Fruit fly (Drosophila melanogaster): ENCODE results near the gene SPE.

Gene SPE

dm6 chr3R:23657357-23658318 is 28.4 kb upstream of the SPE start (continued):
- TF ChIP-seq CG2116 (GFP tag; optimal IDR thresholded peaks at IDR 0.05) = peak; percentile 42
- peak; percentile 76 for TF ChIP-seq mirr (GFP tag; optimal IDR thresholded peaks at IDR 0.05)
- TF ChIP-seq salm (tag; optimal IDR thresholded peaks at IDR 0.05) = peak; percentile 71
- 0 out of 2 replicates have a peak, but pooled peaks have one; percentile 23 for TF ChIP-seq tna (GFP tag; IDR thresholded peaks at IDR 0.05; ENCODE audit: partially characterized antibody)
- no peak for TF ChIP-seq lov (optimal IDR thresholded peaks at IDR 0.05)
- TF ChIP-seq lov (GFP tag; IDR thresholded peaks at IDR 0.05) = peak; percentile 81; the same call in 1 of the 3 replicates
- peak; percentile 94 for TF ChIP-seq sqz (GFP tag; optimal IDR thresholded peaks at IDR 0.05)
- TF ChIP-seq run (tag; optimal IDR thresholded peaks at IDR 0.05) = peak; percentile 88
- TF ChIP-seq CHES-1-like (GFP tag; optimal IDR thresholded peaks at IDR 0.05) = peak; percentile 80
- peak; percentile 47 for TF ChIP-seq psq (GFP tag; optimal IDR thresholded peaks at IDR 0.05)
- no peak for TF ChIP-seq HLH4C (GFP tag; IDR thresholded peaks at IDR 0.05; ENCODE audit: partially characterized antibody)
- TF ChIP-seq peb (GFP tag; IDR thresholded peaks at IDR 0.05) = no peak
- TF ChIP-seq btn (GFP tag; optimal IDR thresholded peaks at IDR 0.05) = peak; percentile 19
- no peak for TF ChIP-seq zf30C (GFP tag; optimal IDR thresholded peaks at IDR 0.05)
- peak; percentile 77; the same call in 2 of the 3 replicates for TF ChIP-seq CG2199 (GFP tag; IDR thresholded peaks at IDR 0.05)
- TF ChIP-seq Lpt (GFP tag; optimal IDR thresholded peaks at IDR 0.05) = no peak
- TF ChIP-seq CG12391 (tag; optimal IDR thresholded peaks at IDR 0.05) = peak; percentile 42
- peak; percentile 47; the same call in 1 of the 2 replicates for TF ChIP-seq sob (GFP tag; IDR thresholded peaks at IDR 0.05)
- TF ChIP-seq sim (GFP tag; IDR thresholded peaks at IDR 0.05) = 0 out of 2 replicates have a peak, but pooled peaks have one; percentile 37
- no peak for TF ChIP-seq tx (GFP tag; optimal IDR thresholded peaks at IDR 0.05)
- no peak for TF ChIP-seq CG7357 (GFP tag; IDR thresholded peaks at IDR 0.05)
- TF ChIP-seq CG1529 (GFP tag; optimal IDR thresholded peaks at IDR 0.05) = peak; percentile 72
- no peak for TF ChIP-seq CG2129 (GFP tag; IDR thresholded peaks at IDR 0.05; ENCODE audit: partially characterized antibody)
- no peak for TF ChIP-seq Dll (GFP tag; IDR thresholded peaks at IDR 0.05; ENCODE audit: partially characterized antibody)
- TF ChIP-seq Sox102F (GFP tag; optimal IDR thresholded peaks at IDR 0.05) = peak; percentile 35
- peak; percentile 52 for TF ChIP-seq repo (GFP tag; optimal IDR thresholded peaks at IDR 0.05)
- TF ChIP-seq CG15011 (GFP tag; optimal IDR thresholded peaks at IDR 0.05) = peak; percentile 80
- TF ChIP-seq grau (tag; optimal IDR thresholded peaks at IDR 0.05) = peak; percentile 24
- no peak for TF ChIP-seq CG7372 (GFP tag; IDR thresholded peaks at IDR 0.05)
- peak; percentile 77 for TF ChIP-seq CG30431 (GFP tag; optimal IDR thresholded peaks at IDR 0.05)
- TF ChIP-seq CG14965 (GFP tag; optimal IDR thresholded peaks at IDR 0.05; ENCODE audit: borderline replicate concordance) = peak; percentile 72
- no peak for TF ChIP-seq dimm (GFP tag; IDR thresholded peaks at IDR 0.05)
- TF ChIP-seq fru (optimal IDR thresholded peaks at IDR 0.05) = no peak
- TF ChIP-seq CG12299 (tag; optimal IDR thresholded peaks at IDR 0.05) = peak; percentile 44
- TF ChIP-seq vfl (GFP tag; optimal IDR thresholded peaks at IDR 0.05) = no peak
- peak in 1 of 2 experiments; percentile 55 for TF ChIP-seq Hr51 (GFP tag; optimal IDR thresholded peaks at IDR 0.05)
- TF ChIP-seq CG4820 (GFP tag; optimal IDR thresholded peaks at IDR 0.05) = peak; percentile 1
- TF ChIP-seq eve (GFP tag; optimal IDR thresholded peaks at IDR 0.05) = no peak
- TF ChIP-seq az2 (GFP tag; optimal IDR thresholded peaks at IDR 0.05) = no peak
- peak; percentile 62 for TF ChIP-seq CG6765 (GFP tag; optimal IDR thresholded peaks at IDR 0.05)
- no peak for TF ChIP-seq yki (optimal IDR thresholded peaks at IDR 0.05)
- peak; percentile 34 for TF ChIP-seq Hand (GFP tag; optimal IDR thresholded peaks at IDR 0.05)
- TF ChIP-seq H2.0 (GFP tag; IDR thresholded peaks at IDR 0.05) = no peak
- TF ChIP-seq CG9727 (GFP tag; optimal IDR thresholded peaks at IDR 0.05) = peak; percentile 87
- TF ChIP-seq CG8388 (GFP tag; optimal IDR thresholded peaks at IDR 0.05) = peak; percentile 3
- peak; percentile 46 for TF ChIP-seq pb (GFP tag; optimal IDR thresholded peaks at IDR 0.05)
- TF ChIP-seq gcm (GFP tag; optimal IDR thresholded peaks at IDR 0.05) = peak; percentile 73
- TF ChIP-seq mld (GFP tag; IDR thresholded peaks at IDR 0.05; ENCODE audit: partially characterized antibody) = no peak
- no peak for TF ChIP-seq CG11085 (GFP tag; IDR thresholded peaks at IDR 0.05)
